Fruit fly (Drosophila melanogaster) whole organism: Measurements from ENCODE around the gene Adss.

Source experiments
- CG8478 ChIP-seq: fragments of >200 bp; optimal IDR thresholded peaks from 2 replicates; lab custom pipeline; 2018; ENCODE audit warnings: inconsistent platforms
- Dll ChIP-seq: fragments of >200 bp; optimal IDR thresholded peaks from 2 replicates; lab custom pipeline; 2017
- EcR ChIP-seq, 2 experiments: fragments of >200 bp; optimal IDR thresholded peaks; 2 replicates each; lab custom pipeline; 2017; ENCODE audit warnings: missing biosample characterization in 2 of 2, missing genetic modification characterization in 2 of 2, missing genetic modification reagents in 2 of 2
- pan ChIP-seq: fragments of >200 bp; optimal IDR thresholded peaks from 2 replicates; lab custom pipeline; 2017
- psq ChIP-seq: fragments of >200 bp; optimal IDR thresholded peaks from 2 replicates; lab custom pipeline; 2017
- usp ChIP-seq: fragments of >200 bp; optimal IDR thresholded peaks from 2 replicates; lab custom pipeline; 2017; ENCODE audit warnings: missing biosample characterization, missing genetic modification characterization, mixed read lengths

Gene Adss

DNA sequence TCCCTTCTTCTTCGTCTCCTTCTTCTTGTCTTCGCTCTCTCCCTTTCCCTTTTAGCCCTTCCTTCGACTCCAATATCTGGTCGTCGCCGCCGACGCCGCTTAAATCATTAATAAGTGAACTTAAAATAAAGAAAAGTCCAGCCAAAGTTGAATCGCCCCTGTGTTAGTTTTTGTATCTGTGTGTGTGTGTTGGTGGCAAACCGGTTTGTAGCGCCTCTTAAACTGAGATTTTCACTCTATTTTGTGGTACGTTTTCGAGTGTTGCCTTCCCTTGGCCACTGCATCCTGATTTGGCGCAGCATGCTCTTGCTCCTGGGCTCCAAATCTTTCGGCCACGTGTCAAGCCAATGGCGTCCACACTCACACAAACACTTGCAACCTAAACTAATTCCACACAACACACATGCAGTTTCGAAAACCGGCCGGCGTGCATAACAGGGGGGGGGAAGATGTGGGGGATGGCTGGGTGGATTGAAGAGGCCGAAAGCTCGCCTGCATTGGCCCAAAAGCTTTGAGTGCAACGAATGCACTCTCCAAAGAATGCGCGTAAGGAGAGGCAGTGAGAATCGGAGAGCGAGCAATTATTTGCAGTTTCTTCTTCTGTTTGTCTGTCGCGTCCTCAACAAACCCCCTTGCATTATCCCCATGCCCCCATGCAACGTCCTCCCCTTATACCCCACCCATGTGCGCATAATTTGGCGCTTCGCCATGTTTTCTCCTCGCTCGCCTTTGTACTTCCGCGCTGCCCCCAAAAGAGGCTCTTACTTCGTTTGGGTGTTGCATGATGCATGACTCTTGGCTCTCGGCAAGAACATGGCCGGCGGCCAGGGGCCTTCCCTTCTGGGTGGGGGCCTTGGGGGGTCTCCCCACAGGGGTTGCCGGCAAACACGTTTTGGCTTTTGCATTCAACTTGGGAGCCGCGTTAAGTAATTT is 45.7 kb downstream of the Adss start:
- peak in 1 of 2 experiments; percentile 17 for TF ChIP-seq EcR (GFP tag; optimal IDR thresholded peaks at IDR 0.05; lab: Kevin White, UChicago)
- TF ChIP-seq Dll (lab: Kevin White, UChicago): peak; percentile 85
- no peak for TF ChIP-seq usp (GFP tag; lab: Kevin White, UChicago)

DNA sequence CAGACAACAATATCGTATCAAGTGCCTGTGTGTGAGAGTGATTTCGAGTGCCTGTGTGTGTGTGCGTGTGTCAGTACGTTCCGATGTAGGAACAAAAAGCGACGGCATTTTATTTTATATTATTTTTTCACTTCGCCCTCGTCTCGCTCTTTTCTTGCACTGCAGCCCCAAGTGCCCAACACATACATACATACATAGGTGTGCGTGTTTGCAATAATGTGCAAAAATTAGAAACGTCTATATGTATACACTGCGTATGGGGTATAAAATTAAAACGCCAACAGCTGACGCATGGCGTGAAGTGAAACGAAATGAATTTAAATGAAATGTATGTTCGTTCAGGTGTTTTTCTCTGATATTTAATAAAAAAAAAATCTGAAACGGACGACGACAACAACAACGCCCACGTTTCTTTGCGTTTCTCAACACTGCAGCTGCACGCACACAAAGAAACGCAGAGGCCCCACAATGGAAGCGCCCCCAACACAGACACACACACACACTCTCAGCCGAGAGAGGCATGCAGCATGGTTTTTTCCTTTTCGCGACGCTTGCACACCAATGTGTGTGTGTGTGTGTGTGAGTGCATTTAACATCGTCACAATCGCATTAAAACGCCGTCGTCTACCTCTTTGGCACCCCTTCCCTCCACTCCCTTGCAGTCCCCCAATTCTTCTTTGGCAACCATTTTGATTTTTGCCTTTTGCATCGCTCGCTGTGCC is 46.5 kb downstream of the Adss start:
- TF ChIP-seq Dll (lab: Kevin White, UChicago): peak; percentile 60
- no peak for TF ChIP-seq psq (lab: Kevin White, UChicago)
- TF ChIP-seq CG8478 (lab: Kevin White, UChicago): peak; percentile 70

DNA sequence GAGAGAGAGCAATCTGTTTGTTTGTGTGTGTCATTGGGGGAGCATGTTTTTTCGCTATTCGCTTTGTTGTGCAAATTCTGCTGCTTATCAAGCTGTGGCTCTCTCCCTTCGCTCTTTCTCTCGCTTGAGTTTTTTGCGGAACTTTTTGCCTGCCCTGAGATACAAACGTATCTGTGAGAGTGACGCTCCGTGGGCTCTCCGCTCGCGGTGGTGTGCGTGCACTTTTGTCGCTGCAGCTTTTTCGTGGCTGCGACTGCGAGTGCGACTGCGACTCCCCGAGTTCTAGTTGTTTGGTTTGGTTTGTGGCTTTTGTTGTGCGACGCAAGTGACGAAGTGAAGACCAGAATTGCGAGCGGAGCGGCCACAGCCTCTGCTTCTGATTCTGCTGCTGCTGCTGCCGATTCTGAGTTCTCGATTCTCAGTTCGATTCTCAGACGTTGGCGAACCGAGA is 47.7 kb downstream of the Adss start:
- TF ChIP-seq usp (GFP tag; lab: Kevin White, UChicago) (no peak), Dll (lab: Kevin White, UChicago) (peak; percentile 99)

DNA sequence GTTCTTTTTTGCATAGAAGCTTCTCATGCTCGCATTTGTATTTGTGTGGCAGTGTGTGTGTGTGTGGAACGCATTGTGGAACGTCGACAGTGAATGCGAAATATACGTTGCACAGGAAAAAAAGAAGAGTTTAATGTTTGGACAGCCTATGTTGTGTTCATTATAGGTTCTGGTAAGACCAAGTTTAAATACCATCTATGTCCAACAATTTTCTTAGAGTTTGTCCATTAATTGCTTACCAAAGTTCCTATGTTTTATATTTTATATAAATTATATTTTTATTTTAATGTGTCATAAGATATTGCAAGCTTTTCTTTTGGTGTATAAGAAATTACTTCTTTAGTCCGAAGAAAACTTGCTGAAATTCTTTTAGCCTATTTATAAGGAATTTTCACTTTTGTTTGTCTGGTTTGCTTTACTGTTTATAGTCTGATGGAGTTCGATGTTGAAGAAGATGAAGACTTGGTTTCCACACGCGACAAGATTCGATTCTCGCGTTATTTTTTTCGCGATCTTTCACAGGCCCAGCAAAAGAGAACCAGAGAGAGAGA is 48.2 kb downstream of the Adss start:
- TF ChIP-seq psq (lab: Kevin White, UChicago) (no peak), usp (GFP tag; lab: Kevin White, UChicago) (no peak), Dll (lab: Kevin White, UChicago) (no peak), pan (lab: Kevin White, UChicago) (no peak), CG8478 (lab: Kevin White, UChicago) (no peak), EcR (GFP tag; optimal IDR thresholded peaks at IDR 0.05; lab: Kevin White, UChicago) (no peak)

DNA sequence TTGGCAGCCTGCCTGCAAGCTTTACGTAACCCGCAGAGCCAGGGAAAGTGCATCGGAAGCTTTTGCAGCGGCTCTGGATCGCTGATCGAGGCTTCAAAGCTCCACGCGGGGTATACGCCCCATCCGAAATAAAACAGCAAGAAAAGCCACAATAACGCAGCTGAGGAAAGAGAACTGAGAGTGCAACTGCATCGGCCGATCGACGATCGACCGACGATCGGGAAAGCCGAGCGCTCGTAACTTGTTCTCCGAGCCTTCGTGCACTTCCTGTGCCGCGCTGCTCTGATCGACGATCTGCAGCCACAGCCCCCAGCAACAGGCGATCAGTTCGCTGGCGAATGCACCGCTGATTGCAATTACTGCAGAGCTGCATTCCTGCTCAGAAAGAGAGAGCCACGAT is 50.4 kb downstream of the Adss start:
- TF ChIP-seq Dll (lab: Kevin White, UChicago) (peak; percentile 40), pan (lab: Kevin White, UChicago) (no peak)

DNA sequence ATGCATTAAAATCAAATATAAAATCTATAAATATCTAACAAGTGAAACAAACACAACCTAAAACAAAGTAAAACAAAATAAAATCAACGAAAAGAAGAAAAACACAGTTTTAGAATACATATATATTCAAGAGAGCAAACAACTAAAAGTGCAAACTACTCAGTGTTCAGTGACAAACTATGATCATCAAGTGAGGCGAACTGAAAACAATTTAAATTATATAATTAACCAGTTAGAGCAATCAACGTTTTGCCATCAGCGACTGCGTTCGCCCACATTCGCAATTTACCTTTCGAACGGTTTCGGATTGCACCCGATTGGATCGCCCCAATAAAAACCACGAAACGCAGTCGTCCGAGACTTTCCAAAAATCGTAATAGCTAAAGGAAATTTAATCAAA is 50.8 kb downstream of the Adss start:
- no peak for TF ChIP-seq usp (GFP tag; lab: Kevin White, UChicago)
- no peak for TF ChIP-seq CG8478 (lab: Kevin White, UChicago)
- TF ChIP-seq pan (lab: Kevin White, UChicago): no peak
- TF ChIP-seq Dll (lab: Kevin White, UChicago): no peak
- no peak for TF ChIP-seq psq (lab: Kevin White, UChicago)
- no peak for TF ChIP-seq EcR (GFP tag; optimal IDR thresholded peaks at IDR 0.05; lab: Kevin White, UChicago)

DNA sequence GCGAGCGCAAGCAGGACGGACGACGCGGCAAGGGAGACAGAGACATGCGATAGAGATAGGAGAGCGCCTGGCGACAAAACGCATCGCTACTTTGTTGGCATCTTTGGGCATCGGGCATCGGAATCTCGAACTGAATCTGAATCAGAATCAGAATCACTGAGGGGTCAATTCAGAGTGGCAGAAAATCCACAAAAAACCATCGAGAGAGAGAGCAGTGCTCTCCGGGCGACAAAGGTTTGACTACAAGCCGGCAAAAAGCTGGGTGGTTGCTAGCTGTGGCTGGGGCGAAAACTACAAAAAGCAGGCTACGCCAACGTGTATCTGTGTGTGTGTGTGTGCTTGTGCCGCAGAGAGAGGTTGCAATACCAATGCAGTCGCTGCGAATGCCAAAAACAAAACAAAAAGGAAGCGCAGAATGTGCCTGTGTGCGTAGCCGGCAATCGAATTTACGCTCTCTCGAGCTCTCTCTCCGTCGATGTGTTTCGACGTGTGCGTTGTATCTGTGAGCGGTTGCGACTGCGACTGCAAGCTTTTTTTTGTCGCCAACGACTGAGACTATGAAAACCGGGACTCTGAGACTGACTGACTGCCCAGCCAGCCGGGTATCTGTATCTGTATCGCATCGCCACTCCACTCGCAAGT is 52.0 kb downstream of the Adss start:
- TF ChIP-seq psq (lab: Kevin White, UChicago): no peak
- TF ChIP-seq Dll (lab: Kevin White, UChicago): peak; percentile 89
- no peak for TF ChIP-seq pan (lab: Kevin White, UChicago)
- TF ChIP-seq CG8478 (lab: Kevin White, UChicago): peak; percentile 2
- TF ChIP-seq usp (GFP tag; lab: Kevin White, UChicago): no peak
- TF ChIP-seq EcR (GFP tag; optimal IDR thresholded peaks at IDR 0.05; lab: Kevin White, UChicago): peak in 1 of 2 experiments; percentile 58
